Fruit fly (Drosophila melanogaster): ENCODE data around the gene CG43844.

The CG43844 gene

DNA sequence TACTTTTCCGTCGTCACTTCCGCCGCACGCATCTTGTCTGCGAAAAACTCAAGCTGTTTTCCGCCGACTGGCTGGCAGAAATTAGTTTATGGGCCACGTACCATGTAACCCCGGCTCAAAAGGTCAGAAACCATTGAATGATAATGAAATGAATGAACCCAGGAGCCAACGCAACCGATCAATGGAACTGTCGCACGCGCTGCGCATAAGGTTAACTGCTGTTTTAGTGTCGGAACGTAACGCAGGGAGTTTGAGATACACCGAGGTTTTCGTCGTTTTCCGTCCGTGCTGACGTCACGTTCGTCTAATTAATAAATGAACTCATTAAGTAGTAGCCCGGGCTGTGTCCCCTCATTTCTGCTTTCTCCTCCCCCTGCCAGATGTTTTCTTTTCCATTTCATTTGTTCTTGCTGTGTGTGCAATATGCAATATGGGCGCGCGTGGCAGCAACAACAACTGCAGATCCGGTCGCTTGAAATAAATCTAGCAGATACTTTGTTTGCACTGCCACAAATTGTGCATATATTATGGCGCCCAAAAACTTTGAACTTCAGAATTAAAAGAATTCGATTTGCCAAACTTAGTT, 31.0 kb upstream of the CG43844 start (continued):
- no peak for TF ChIP-seq CG7839 (tag; optimal IDR thresholded peaks at IDR 0.05)

- peak; percentile 43 for TF ChIP-seq CG13424 (tag; optimal IDR thresholded peaks at IDR 0.05)
- peak; percentile 44 for TF ChIP-seq Med (GFP tag)
- no peak for TF ChIP-seq Hr39 (optimal IDR thresholded peaks at IDR 0.05)
- peak; percentile 49 for TF ChIP-seq CG1603 (tag; optimal IDR thresholded peaks at IDR 0.05)
- TF ChIP-seq CG8388 (GFP tag; optimal IDR thresholded peaks at IDR 0.05), result peak; percentile 62
- no peak for TF ChIP-seq wdn (GFP tag; IDR thresholded peaks at IDR 0.05)
- peak; percentile 47 for TF ChIP-seq CG10267 (tag; optimal IDR thresholded peaks at IDR 0.05)
- TF ChIP-seq Oli (tag; optimal IDR thresholded peaks at IDR 0.05), result peak; percentile 59
- peak; percentile 41 for TF ChIP-seq Hsf (GFP tag; optimal IDR thresholded peaks at IDR 0.05)
- TF ChIP-seq CG12659 (GFP tag; optimal IDR thresholded peaks at IDR 0.05), result peak; percentile 13
- peak; percentile 62 for TF ChIP-seq CG7839 (tag; optimal IDR thresholded peaks at IDR 0.05)
- 0 out of 2 replicates have a peak, but pooled peaks have one; percentile 29 for TF ChIP-seq CG3847 (GFP tag; IDR thresholded peaks at IDR 0.05)
- peak; percentile 79 for TF ChIP-seq CG17829 (tag; optimal IDR thresholded peaks at IDR 0.05)
- peak; percentile 87 for TF ChIP-seq lbe (GFP tag; optimal IDR thresholded peaks at IDR 0.05)
- TF ChIP-seq twi (tag; optimal IDR thresholded peaks at IDR 0.05), result peak; percentile 24
- peak; percentile 54; the same call in 1 of the 2 replicates for TF ChIP-seq ara (GFP tag; IDR thresholded peaks at IDR 0.05)
- TF ChIP-seq fd102C (GFP tag; optimal IDR thresholded peaks at IDR 0.05), result peak; percentile 16
- peak; percentile 2 for TF ChIP-seq org-1 (GFP tag; optimal IDR thresholded peaks at IDR 0.05)
- peak; percentile 47 for TF ChIP-seq CG12236 (GFP tag; optimal IDR thresholded peaks at IDR 0.05)
- peak; percentile 57; the same call in 2 of the 3 replicates for TF ChIP-seq ci (GFP tag; IDR thresholded peaks at IDR 0.05)
- TF ChIP-seq NC2α (GFP tag; optimal IDR thresholded peaks at IDR 0.05), result no peak
- TF ChIP-seq unpg (GFP tag; optimal IDR thresholded peaks at IDR 0.05), result peak; percentile 57
- peak in 1 of 2 experiments; percentile 70 for TF ChIP-seq eve (GFP tag; optimal IDR thresholded peaks at IDR 0.05)
- TF ChIP-seq NfI (GFP tag; optimal IDR thresholded peaks at IDR 0.05), result peak; percentile 8
- TF ChIP-seq CG17385 (GFP tag; optimal IDR thresholded peaks at IDR 0.05), result peak; percentile 41
- 0 out of 3 replicates have a peak, but pooled peaks have one; percentile 35 for TF ChIP-seq otp (GFP tag; IDR thresholded peaks at IDR 0.05)
- TF ChIP-seq CG11696 (GFP tag; IDR thresholded peaks at IDR 0.05), result 0 out of 2 replicates have a peak, but pooled peaks have one; percentile 32
- no peak for TF ChIP-seq chinmo (GFP tag; IDR thresholded peaks at IDR 0.05; ENCODE audit: partially characterized antibody)
- peak; percentile 44 for TF ChIP-seq D19A (tag; optimal IDR thresholded peaks at IDR 0.05)
- TF ChIP-seq Chrac-16 (GFP tag; optimal IDR thresholded peaks at IDR 0.05), result peak; percentile 51
- TF ChIP-seq nerfin-2 (GFP tag; IDR thresholded peaks at IDR 0.05; ENCODE audit: partially characterized antibody), result no peak
- TF ChIP-seq tin (GFP tag; optimal IDR thresholded peaks at IDR 0.05), result peak; percentile 51
- peak; percentile 49 for TF ChIP-seq CG2678 (tag; optimal IDR thresholded peaks at IDR 0.05)
- TF ChIP-seq CG17361 (GFP tag; IDR thresholded peaks at IDR 0.05), result peak; percentile 61; the same call in 2 of the 3 replicates
- TF ChIP-seq br (optimal IDR thresholded peaks at IDR 0.05), result no peak
- peak; percentile 53; the same call in 1 of the 2 replicates for TF ChIP-seq CG17328 (GFP tag; IDR thresholded peaks at IDR 0.05)
- TF ChIP-seq CG18476 (GFP tag; optimal IDR thresholded peaks at IDR 0.05), result peak; percentile 18
- TF ChIP-seq row (GFP tag; IDR thresholded peaks at IDR 0.05), result peak; percentile 64
- peak; percentile 54 for TF ChIP-seq tio (GFP tag; optimal IDR thresholded peaks at IDR 0.05)
- TF ChIP-seq Stat92E (GFP tag; optimal IDR thresholded peaks at IDR 0.05), result peak in 1 of 3 experiments; percentile 46
- no peak for TF ChIP-seq fu2 (GFP tag; optimal IDR thresholded peaks at IDR 0.05)
- peak; percentile 32 for TF ChIP-seq CG1602 (GFP tag; optimal IDR thresholded peaks at IDR 0.05)
- TF ChIP-seq CG12071 (GFP tag; optimal IDR thresholded peaks at IDR 0.05), result no peak
- TF ChIP-seq gcm (GFP tag; optimal IDR thresholded peaks at IDR 0.05), result peak; percentile 68
- no peak for TF ChIP-seq Dek (tag; optimal IDR thresholded peaks at IDR 0.05)
- peak; percentile 57 for TF ChIP-seq CG33557 (GFP tag; optimal IDR thresholded peaks at IDR 0.05)
- TF ChIP-seq CG10462 (GFP tag; optimal IDR thresholded peaks at IDR 0.05), result peak; percentile 1
- TF ChIP-seq ssp (GFP tag; IDR thresholded peaks at IDR 0.05), result no peak
Measured at dm6 chr3R:21859509-21859908, 29.8 kb upstream of the CG43844 start.

All from whole organism, embryonic.